Fruit fly (Drosophila melanogaster): Measurements from ENCODE around the gene dop.

The dop gene

DNA sequence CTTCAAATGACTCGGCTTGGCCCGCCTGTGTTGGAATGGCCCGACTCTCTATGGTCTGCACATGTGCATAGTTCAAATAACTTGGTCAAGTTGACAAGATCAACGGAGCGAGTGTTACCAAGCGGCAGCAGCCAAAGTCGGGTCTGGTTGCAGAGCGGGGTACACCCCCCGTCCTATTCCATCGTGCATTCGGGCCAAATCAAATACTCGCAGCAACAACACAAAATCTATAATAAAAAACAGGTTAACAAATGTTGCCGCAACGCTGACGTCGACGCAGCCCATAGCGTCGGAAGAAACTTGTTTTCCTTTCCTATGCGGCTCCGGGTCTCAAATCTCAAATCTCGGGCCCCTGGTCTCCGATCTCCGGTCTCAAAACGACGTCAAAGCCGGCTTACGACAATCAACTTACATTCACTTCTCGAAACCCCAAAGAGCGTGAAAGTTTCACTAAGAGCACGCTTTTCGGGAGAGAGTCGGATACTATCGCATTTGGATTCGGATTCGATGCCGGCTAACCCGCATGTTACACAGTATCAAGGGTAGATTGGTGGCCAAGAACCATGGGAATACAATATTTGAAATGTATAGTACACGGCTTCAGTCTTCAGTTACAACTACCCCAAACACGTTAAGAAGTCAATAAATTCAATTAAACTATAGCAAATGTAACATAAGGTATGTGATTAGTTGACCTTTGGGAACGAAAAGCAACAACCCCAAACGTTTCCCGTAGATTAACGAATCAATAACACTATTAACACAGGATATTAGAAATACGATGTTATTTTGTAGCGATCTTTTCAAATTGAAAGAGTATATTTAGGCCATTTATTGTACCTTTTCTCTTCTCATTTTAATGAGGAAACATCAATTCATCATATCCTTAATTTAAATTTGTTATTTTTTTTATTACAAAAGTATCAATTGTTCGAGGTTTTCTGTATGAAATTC lies 31.3 kb upstream of the dop start (continued):
- TF ChIP-seq sisA (GFP tag; IDR thresholded peaks at IDR 0.05) (peak; percentile 61), CG30020 (tag; optimal IDR thresholded peaks at IDR 0.05) (no peak), emc (GFP tag; optimal IDR thresholded peaks at IDR 0.05) (no peak), tgo (GFP tag; IDR thresholded peaks at IDR 0.05) (no peak), NfI (GFP tag; optimal IDR thresholded peaks at IDR 0.05) (peak; percentile 43), CG18764 (GFP tag; optimal IDR thresholded peaks at IDR 0.05) (no peak), sob (GFP tag; IDR thresholded peaks at IDR 0.05) (no peak), tin (GFP tag; optimal IDR thresholded peaks at IDR 0.05) (peak; percentile 28), CG32772 (GFP tag; IDR thresholded peaks at IDR 0.05) (no peak; the same call in none of the 2 replicates), sens (GFP tag) (peak; percentile 94), CG12391 (tag; optimal IDR thresholded peaks at IDR 0.05) (peak; percentile 69), Sox102F (GFP tag; optimal IDR thresholded peaks at IDR 0.05) (peak; percentile 52), NFAT (GFP tag; IDR thresholded peaks at IDR 0.05) (no peak), CTCF (GFP tag; optimal IDR thresholded peaks at IDR 0.05) (no peak), CG9727 (GFP tag; optimal IDR thresholded peaks at IDR 0.05) (peak; percentile 80), CG11560 (tag; IDR thresholded peaks at IDR 0.05) (peak; percentile 52; the same call in 1 of the 3 replicates), eyg (GFP tag; optimal IDR thresholded peaks at IDR 0.05) (no peak), ken (GFP tag; IDR thresholded peaks at IDR 0.05) (0 out of 3 replicates have a peak, but pooled peaks have one; percentile 38), CG6272 (GFP tag; IDR thresholded peaks at IDR 0.05) (no peak; the same call in 1 of the 2 replicates), CG17912 (GFP tag; optimal IDR thresholded peaks at IDR 0.05) (no peak), CG4328 (GFP tag; optimal IDR thresholded peaks at IDR 0.05) (peak; percentile 50), Usf (GFP tag; optimal IDR thresholded peaks at IDR 0.05) (peak; percentile 56), peb (GFP tag; IDR thresholded peaks at IDR 0.05) (no peak), sc (optimal IDR thresholded peaks at IDR 0.05) (no peak), sc (GFP tag; optimal IDR thresholded peaks at IDR 0.05) (peak; percentile 39), dan (GFP tag; IDR thresholded peaks at IDR 0.05) (no peak), shn (GFP tag; optimal IDR thresholded peaks at IDR 0.05) (peak; percentile 48), Mes4 (GFP tag; optimal IDR thresholded peaks at IDR 0.05) (peak; percentile 46), CG10366 (GFP tag; IDR thresholded peaks at IDR 0.05) (peak; percentile 51), Ada2b (GFP tag; IDR thresholded peaks at IDR 0.05) (peak; percentile 7; the same call in 1 of the 2 replicates), MTF-1 (GFP tag; optimal IDR thresholded peaks at IDR 0.05; ENCODE audit: borderline replicate concordance) (no peak), CG11504 (tag; optimal IDR thresholded peaks at IDR 0.05) (peak; percentile 68), Six4 (GFP tag; optimal IDR thresholded peaks at IDR 0.05) (peak; percentile 15), slp2 (GFP tag; optimal IDR thresholded peaks at IDR 0.05) (peak; percentile 41), CG2202 (tag; optimal IDR thresholded peaks at IDR 0.05) (peak; percentile 28), phol (tag; optimal IDR thresholded peaks at IDR 0.05) (peak; percentile 66), ap (GFP tag; IDR thresholded peaks at IDR 0.05) (0 out of 2 replicates have a peak, but pooled peaks have one; percentile 7), Poxn (GFP tag; IDR thresholded peaks at IDR 0.05) (no peak), CG16813 (GFP tag; IDR thresholded peaks at IDR 0.05; ENCODE audit: partially characterized antibody) (no peak), CrebB (tag; optimal IDR thresholded peaks at IDR 0.05) (no peak), CG11093 (GFP tag; IDR thresholded peaks at IDR 0.05) (0 out of 3 replicates have a peak, but pooled peaks have one; percentile 16), CG9932 (GFP tag; IDR thresholded peaks at IDR 0.05) (peak; percentile 66), Mad (GFP tag; optimal IDR thresholded peaks at IDR 0.05) (peak; percentile 35), PHDP (tag; optimal IDR thresholded peaks at IDR 0.05) (peak; percentile 35), CG9876 (GFP tag; optimal IDR thresholded peaks at IDR 0.05) (no peak), scrt (GFP tag; optimal IDR thresholded peaks at IDR 0.05) (peak; percentile 50), fd96Cb (tag; optimal IDR thresholded peaks at IDR 0.05) (peak; percentile 57), CG1233 (GFP tag; optimal IDR thresholded peaks at IDR 0.05) (peak; percentile 67), CG6765 (GFP tag; optimal IDR thresholded peaks at IDR 0.05) (no peak), Sry-δ (GFP tag; optimal IDR thresholded peaks at IDR 0.05) (no peak)

Measured in whole organism, embryonic.